Worm (Caenorhabditis elegans) whole organism, young adult: ENCODE measurements around the gene Y17G9A.4.
A peak's percentile ranks its signal among the peaks of the same experiment; 100 is the strongest.

Experiments
- B0261.1 ChIP-seq: sonication (generic microtip); optimal IDR thresholded peaks from 2 replicates; lab custom pipeline; 2016; ENCODE audit warnings: mild to moderate bottlenecking, missing genetic modification characterization, moderate library complexity, missing compliant biosample characterization
- B0336.3 ChIP-seq: fragments of 200-800 bp; sonication (Bioruptor generic); IDR thresholded peaks from 2 replicates; pipeline ENCODE4 v1.3.6; 2022; ENCODE audit warnings: missing genetic modification characterization, missing compliant biosample characterization
- C17E4.6 ChIP-seq: fragments of 200-800 bp; sonication (Bioruptor generic); IDR thresholded peaks from 2 replicates; pipeline ENCODE4 v1.3.6; 2022; ENCODE audit warnings: missing genetic modification reagents, missing genetic modification characterization, missing compliant biosample characterization
- D2030.7 ChIP-seq: fragments of 200-800 bp; sonication (Bioruptor generic); IDR thresholded peaks from 2 replicates; pipeline ENCODE4 v1.3.6; 2022; ENCODE audit warnings: missing genetic modification reagents, missing genetic modification characterization, missing compliant biosample characterization
- F23B12.7 ChIP-seq: sonication (generic microtip); optimal IDR thresholded peaks from 2 replicates; lab custom pipeline; 2017; ENCODE audit warnings: missing genetic modification characterization, mild to moderate bottlenecking, missing compliant biosample characterization, antibody characterized with exemption, moderate library complexity; ENCODE audit not compliant: insufficient read depth
- F33H1.4 ChIP-seq: fragments of 200-800 bp; sonication (Bioruptor generic); IDR thresholded peaks from 2 replicates; pipeline ENCODE4 v1.3.6; 2022; ENCODE audit warnings: missing genetic modification reagents, missing genetic modification characterization, missing compliant biosample characterization
- F37B4.10 ChIP-seq: fragments of 200-800 bp; sonication (Bioruptor generic); IDR thresholded peaks from 2 replicates; pipeline ENCODE4 v1.3.6; 2022; ENCODE audit warnings: missing genetic modification characterization, missing compliant biosample characterization
- F55B11.4 ChIP-seq: sonication (generic microtip); optimal IDR thresholded peaks from 2 replicates; lab custom pipeline; 2016; ENCODE audit warnings: missing compliant biosample characterization, missing genetic modification characterization, borderline replicate concordance; ENCODE audit not compliant: insufficient read depth
- K11D2.4 ChIP-seq: fragments of 200-800 bp; sonication (Bioruptor generic); IDR thresholded peaks from 2 replicates; pipeline ENCODE4 v1.3.6; 2022; ENCODE audit warnings: missing genetic modification reagents, missing genetic modification characterization, missing compliant biosample characterization
- T07F8.4 ChIP-seq: sonication (generic microtip); optimal IDR thresholded peaks from 2 replicates; lab custom pipeline; 2016; ENCODE audit warnings: mild to moderate bottlenecking, missing genetic modification characterization, moderate library complexity, missing compliant biosample characterization
- Y53F4B.3 ChIP-seq: fragments of 200-800 bp; sonication (Bioruptor generic); IDR thresholded peaks from 2 replicates; pipeline ENCODE4 v1.3.6; 2022; ENCODE audit warnings: missing genetic modification reagents, missing genetic modification characterization, missing compliant biosample characterization
- akir-1 ChIP-seq: fragments of 200-800 bp; sonication (Bioruptor generic); optimal IDR thresholded peaks from 2 replicates; lab custom pipeline; 2018; ENCODE audit warnings: mild to moderate bottlenecking, missing genetic modification characterization, moderate library complexity, missing compliant biosample characterization
- aptf-2 ChIP-seq: fragments of 200-800 bp; sonication (Bioruptor generic); conservative IDR thresholded peaks from 2 replicates; pipeline ENCODE4 v1.3.6; 2022; ENCODE audit warnings: missing genetic modification reagents, missing genetic modification characterization, missing compliant biosample characterization
- attf-6 ChIP-seq: fragments of 200-800 bp; sonication (Bioruptor generic); IDR thresholded peaks from 2 replicates; pipeline ENCODE4 v1.3.6; 2022; ENCODE audit warnings: missing genetic modification reagents, missing genetic modification characterization, missing compliant biosample characterization
- cebp-2 ChIP-seq: fragments of 200-800 bp; sonication (Bioruptor generic); IDR thresholded peaks from 2 replicates; pipeline ENCODE4 v1.3.6; 2022; ENCODE audit warnings: missing genetic modification characterization, missing compliant biosample characterization
- die-1 ChIP-seq: sonication (generic microtip); optimal IDR thresholded peaks from 2 replicates; lab custom pipeline; 2016; ENCODE audit warnings: missing genotype, mild to moderate bottlenecking, missing genetic modification characterization, missing compliant biosample characterization
- dox-1 ChIP-seq: fragments of 200-800 bp; sonication (Bioruptor generic); IDR thresholded peaks from 2 replicates; pipeline ENCODE4 v1.3.6; 2022; ENCODE audit warnings: missing genetic modification reagents, missing genetic modification characterization, missing compliant biosample characterization
- dpff-1 ChIP-seq: sonication (generic microtip); optimal IDR thresholded peaks from 2 replicates; lab custom pipeline; 2017; ENCODE audit warnings: mild to moderate bottlenecking, missing genetic modification characterization, missing compliant biosample characterization
- dpl-1 ChIP-seq: fragments of 150-350 bp; optimal IDR thresholded peaks from 2 replicates; lab custom pipeline; 2014; ENCODE audit warnings: missing biosample characterization, missing genetic modification reagents, missing genetic modification characterization
- ets-4 ChIP-seq: fragments of 200-800 bp; sonication (Bioruptor generic); optimal IDR thresholded peaks from 2 replicates; lab custom pipeline; 2018; ENCODE audit warnings: mild to moderate bottlenecking, missing genetic modification characterization, missing compliant biosample characterization
- him-1 ChIP-seq: sonication (generic microtip); optimal IDR thresholded peaks from 2 replicates; lab custom pipeline; 2016; ENCODE audit warnings: missing genotype, missing genetic modification reagents, missing genetic modification characterization, missing compliant biosample characterization
- hlh-12 ChIP-seq: sonication (generic microtip); optimal IDR thresholded peaks from 2 replicates; lab custom pipeline; 2016; ENCODE audit warnings: missing genetic modification characterization, missing compliant biosample characterization
- hlh-26 ChIP-seq: fragments of 200-800 bp; sonication (Bioruptor generic); conservative IDR thresholded peaks from 2 replicates; pipeline ENCODE4 v1.3.6; 2022; ENCODE audit warnings: missing genetic modification reagents, missing genetic modification characterization, missing compliant biosample characterization
- hmg-1.2 ChIP-seq: fragments of 200-800 bp; sonication (Bioruptor generic); IDR thresholded peaks from 2 replicates; pipeline ENCODE4 v1.3.6; 2022; ENCODE audit warnings: missing genetic modification reagents, missing genetic modification characterization, missing compliant biosample characterization
- hmg-20 ChIP-seq: fragments of 200-800 bp; sonication (Bioruptor generic); IDR thresholded peaks from 2 replicates; pipeline ENCODE4 v1.3.6; 2022; ENCODE audit warnings: missing genetic modification reagents, missing genetic modification characterization, missing compliant biosample characterization
- hsf-1 ChIP-seq: fragments of 200-800 bp; sonication (Bioruptor generic); IDR thresholded peaks from 2 replicates; pipeline ENCODE4 v1.3.6; 2022; ENCODE audit warnings: missing genetic modification reagents, missing genetic modification characterization, missing compliant biosample characterization
- lag-1 ChIP-seq: fragments of 200-800 bp; sonication (Bioruptor generic); IDR thresholded peaks from 2 replicates; pipeline ENCODE4 v1.3.6; 2022; ENCODE audit warnings: missing genetic modification reagents, missing genetic modification characterization, missing compliant biosample characterization
- lin-26 ChIP-seq: fragments of 200-800 bp; sonication (Bioruptor generic); IDR thresholded peaks from 2 replicates; pipeline ENCODE4 v1.3.6; 2022; ENCODE audit warnings: missing genetic modification reagents, missing genetic modification characterization, missing compliant biosample characterization
- lir-1 ChIP-seq: fragments of 200-800 bp; sonication (Bioruptor generic); conservative IDR thresholded peaks from 2 replicates; pipeline ENCODE4 v1.3.6; 2022; ENCODE audit warnings: missing genetic modification reagents, missing genetic modification characterization, missing compliant biosample characterization
- lsy-27 ChIP-seq: sonication (generic microtip); optimal IDR thresholded peaks from 2 replicates; lab custom pipeline; 2017; ENCODE audit warnings: missing genetic modification characterization, mild to moderate bottlenecking, missing compliant biosample characterization, antibody characterized with exemption, missing genotype, borderline replicate concordance; ENCODE audit not compliant: insufficient read depth
- madf-3 ChIP-seq: fragments of 200-800 bp; sonication (Bioruptor generic); IDR thresholded peaks from 2 replicates; pipeline ENCODE4 v1.3.6; 2022; ENCODE audit warnings: missing genetic modification reagents, missing genetic modification characterization, missing compliant biosample characterization
- madf-6 ChIP-seq: fragments of 200-800 bp; sonication (Bioruptor generic); IDR thresholded peaks from 2 replicates; pipeline ENCODE4 v1.3.6; 2022; ENCODE audit warnings: missing genetic modification reagents, missing genetic modification characterization, missing compliant biosample characterization
- nfya-1 ChIP-seq: sonication (generic microtip); optimal IDR thresholded peaks from 2 replicates; lab custom pipeline; 2017; ENCODE audit warnings: antibody characterized with exemption, missing compliant biosample characterization, missing genetic modification characterization, borderline replicate concordance; ENCODE audit not compliant: insufficient read depth
- nfya-2 ChIP-seq: fragments of 200-800 bp; sonication (Bioruptor generic); IDR thresholded peaks from 2 replicates; pipeline ENCODE4 v1.3.6; 2022; ENCODE audit warnings: missing genetic modification reagents, missing genetic modification characterization, missing compliant biosample characterization
- nfyb-1 ChIP-seq: fragments of 200-800 bp; sonication (Bioruptor generic); IDR thresholded peaks from 2 replicates; pipeline ENCODE4 v1.3.6; 2022; ENCODE audit warnings: missing genetic modification reagents, missing genetic modification characterization, missing compliant biosample characterization
- rpc-1 ChIP-seq, 2 experiments: fragments of 150-350 bp in 1 of 2; sonication (generic microtip) in 1 of 2; optimal IDR thresholded peaks; 2 replicates each; lab custom pipeline; 2014 to 2018; ENCODE audit warnings: missing biosample characterization in 1 of 2, missing genetic modification characterization in 1 of 2, missing genetic modification reagents in 1 of 2, missing genotype in 1 of 2
- snpc-1.1 ChIP-seq: sonication (generic microtip); optimal IDR thresholded peaks from 2 replicates; lab custom pipeline; 2017; ENCODE audit warnings: missing genetic modification characterization, mild to moderate bottlenecking, missing compliant biosample characterization, antibody characterized with exemption, moderate library complexity, missing genotype, missing genetic modification reagents; ENCODE audit not compliant: insufficient read depth
- snpc-3.4 ChIP-seq: sonication (generic microtip); optimal IDR thresholded peaks from 2 replicates; lab custom pipeline; 2017; ENCODE audit warnings: missing genetic modification characterization, mild to moderate bottlenecking, missing compliant biosample characterization, antibody characterized with exemption, moderate library complexity, missing genotype, missing genetic modification reagents
- snpc-4 ChIP-seq, 5 experiments: fragments of 150-350 bp in 1 of 5; sonication (generic microtip) in 4 of 5; optimal IDR thresholded peaks; 2 replicates each; lab custom pipeline; 2014 to 2018; ENCODE audit warnings: missing genetic modification characterization in 5 of 5, missing biosample characterization in 3 of 5, antibody characterized with exemption in 2 of 5, mild to moderate bottlenecking in 2 of 5, missing compliant biosample characterization in 2 of 5, missing genotype in 2 of 5, moderate library complexity in 2 of 5, missing genetic modification reagents in 1 of 5
- tbp1 ChIP-seq: fragments of 200-800 bp; sonication (Bioruptor generic); optimal IDR thresholded peaks from 2 replicates; lab custom pipeline; 2018; ENCODE audit warnings: mild to moderate bottlenecking, missing genetic modification characterization, missing compliant biosample characterization
- zfh-2 ChIP-seq: fragments of 200-800 bp; sonication (Bioruptor generic); conservative IDR thresholded peaks from 2 replicates; pipeline ENCODE4 v1.3.6; 2022; ENCODE audit warnings: missing genetic modification reagents, missing genetic modification characterization, missing compliant biosample characterization
- zim-3 ChIP-seq: sonication (generic microtip); optimal IDR thresholded peaks from 2 replicates; lab custom pipeline; 2017; ENCODE audit warnings: mild to moderate bottlenecking, missing genetic modification characterization, moderate library complexity, missing compliant biosample characterization
- ztf-18 ChIP-seq: sonication (generic microtip); optimal IDR thresholded peaks from 2 replicates; lab custom pipeline; 2016; ENCODE audit warnings: missing genotype, mild to moderate bottlenecking, missing genetic modification characterization, missing compliant biosample characterization
- ztf-25 ChIP-seq: fragments of 200-800 bp; sonication (Bioruptor generic); IDR thresholded peaks from 2 replicates; pipeline ENCODE4 v1.3.6; 2022; ENCODE audit warnings: missing genetic modification reagents, missing genetic modification characterization, missing compliant biosample characterization
- ztf-6 ChIP-seq: fragments of 200-800 bp; sonication (Bioruptor generic); IDR thresholded peaks from 2 replicates; pipeline ENCODE4 v1.3.6; 2022; ENCODE audit warnings: missing genetic modification reagents, missing genetic modification characterization, missing compliant biosample characterization

The Y17G9A.4 gene

DNA sequence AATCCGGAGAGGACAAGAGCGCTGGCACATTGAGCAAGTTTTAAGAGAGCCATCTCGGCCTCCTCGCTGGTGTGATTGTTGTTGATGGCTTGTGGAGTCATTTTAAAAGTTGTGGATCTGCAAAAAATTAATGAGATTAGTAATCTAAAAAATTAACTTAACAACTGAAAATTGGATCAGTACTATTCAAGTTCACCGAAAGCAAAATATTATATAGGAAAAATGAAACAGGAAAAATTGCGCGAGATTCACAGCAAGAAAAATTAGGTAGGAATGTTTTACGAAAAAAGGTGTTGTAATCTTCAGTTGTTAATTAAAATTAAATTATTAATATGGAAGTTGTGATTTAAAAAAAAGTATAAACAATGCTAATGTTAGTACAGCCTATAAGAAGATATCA, 25.9 kb upstream of the Y17G9A.4 start, which contains the start of gene T08B6.1:
TSS of gene T08B6.1 (minus strand) at position 101 of the 400 bp plus-strand sequence.
- TF ChIP-seq B0336.3 (GFP tag; lab: Robert Waterston, UW) (no peak), K11D2.4 (GFP tag; lab: Robert Waterston, UW) (no peak), madf-3 (no peak), hlh-12 (tag; lab: Kevin White, UChicago) (no peak), nfya-2 (no peak), madf-6 (GFP tag; lab: Robert Waterston, UW) (no peak), dox-1 (GFP tag; lab: Robert Waterston, UW) (no peak), zfh-2 (no peak), nfyb-1 (no peak), snpc-4 (GFP tag; optimal IDR thresholded peaks at IDR 0.05; lab: Kevin White, UChicago) (no peak), snpc-4 (tag; optimal IDR thresholded peaks at IDR 0.05; lab: Kevin White, UChicago) (no peak), dpff-1 (tag; lab: Kevin White, UChicago) (no peak), ets-4 (GFP tag; lab: Kevin White, UChicago) (no peak)
- TF ChIP-seq, all 124 proteins: peak for 0

DNA sequence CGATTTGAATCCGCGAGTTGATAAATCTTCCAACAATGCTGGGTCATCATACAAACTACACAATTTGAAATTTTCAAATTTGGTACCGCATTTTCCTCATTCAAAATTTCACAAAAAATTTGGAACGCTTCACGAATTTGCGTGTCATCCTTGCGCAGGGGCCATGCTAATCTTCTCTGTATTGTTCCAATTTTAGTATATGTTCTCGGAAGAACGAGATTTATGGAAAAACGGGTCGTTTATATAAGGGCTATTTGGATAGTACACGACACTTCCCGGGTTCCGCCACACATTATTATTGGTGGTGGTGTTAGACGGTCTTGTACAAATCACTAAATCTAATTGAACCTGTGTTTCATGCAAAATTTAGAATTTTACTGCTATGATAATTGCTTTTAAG, 24.1 kb upstream of the Y17G9A.4 start:
- no peak for TF ChIP-seq akir-1 (GFP tag; lab: Kevin White, UChicago)
- peak; percentile 80 for TF ChIP-seq tbp1 (GFP tag; lab: Kevin White, UChicago)
- peak; percentile 52 for TF ChIP-seq snpc-3.4
- peak; percentile 62 for TF ChIP-seq rpc-1 (optimal IDR thresholded peaks at IDR 0.05; lab: Kevin White, UChicago)
- peak; percentile 82 for TF ChIP-seq rpc-1 (tag; optimal IDR thresholded peaks at IDR 0.05; lab: Kevin White, UChicago)
- TF ChIP-seq T07F8.4 (tag; lab: Kevin White, UChicago), result no peak
- TF ChIP-seq die-1 (tag; lab: Kevin White, UChicago), result peak; percentile 58
- no peak for TF ChIP-seq lag-1
- TF ChIP-seq K11D2.4 (GFP tag; lab: Robert Waterston, UW), result no peak
- TF ChIP-seq B0261.1 (tag; lab: Kevin White, UChicago), result peak; percentile 53
- TF ChIP-seq snpc-4 (GFP tag; optimal IDR thresholded peaks at IDR 0.05; lab: Kevin White, UChicago), result peak; percentile 80
- TF ChIP-seq snpc-4 (tag; optimal IDR thresholded peaks at IDR 0.05; lab: Kevin White, UChicago), result peak; percentile 83 to 95 (median 90)
- peak; percentile 44; the same call in 1 of the 2 replicates for TF ChIP-seq C17E4.6 (GFP tag; lab: Robert Waterston, UW)
- TF ChIP-seq hmg-1.2 (GFP tag; lab: Robert Waterston, UW), result no peak
- TF ChIP-seq aptf-2 (GFP tag; lab: Robert Waterston, UW), result no peak
- no peak for TF ChIP-seq hmg-20
- TF ChIP-seq Y53F4B.3 (GFP tag; lab: Robert Waterston, UW), result no peak
- peak; percentile 83 for TF ChIP-seq attf-6 (GFP tag; lab: Robert Waterston, UW)
- TF ChIP-seq F37B4.10 (GFP tag; lab: Robert Waterston, UW), result no peak
- TF ChIP-seq zim-3 (tag; lab: Kevin White, UChicago), result no peak
- no peak for TF ChIP-seq F33H1.4 (GFP tag; lab: Robert Waterston, UW)
- TF ChIP-seq dpl-1 (GFP tag; lab: Kevin White, UChicago), result no peak
- no peak for TF ChIP-seq hsf-1 (GFP tag; lab: Robert Waterston, UW)
- TF ChIP-seq lsy-27, result no peak
- TF ChIP-seq F23B12.7 (tag; lab: Kevin White, UChicago), result no peak
- 0 out of 2 replicates have a peak, but pooled peaks have one; percentile 50 for TF ChIP-seq ztf-25
- peak; percentile 88 for TF ChIP-seq snpc-1.1 (tag; lab: Kevin White, UChicago)
- no peak for TF ChIP-seq lir-1 (GFP tag; lab: Robert Waterston, UW)
- TF ChIP-seq nfya-1, result no peak
- peak; percentile 49; the same call in 1 of the 2 replicates for TF ChIP-seq lin-26 (GFP tag; lab: Robert Waterston, UW)
- TF ChIP-seq F55B11.4 (tag; lab: Kevin White, UChicago), result no peak
- TF ChIP-seq zfh-2, result no peak
- no peak for TF ChIP-seq hlh-26 (GFP tag; lab: Robert Waterston, UW)
- TF ChIP-seq D2030.7 (GFP tag; lab: Robert Waterston, UW), result peak; percentile 39; the same call in 1 of the 2 replicates
- peak; percentile 23 for TF ChIP-seq ztf-18 (tag; lab: Kevin White, UChicago)
- TF ChIP-seq cebp-2 (GFP tag; lab: Robert Waterston, UW), result no peak
- TF ChIP-seq ztf-6 (GFP tag; lab: Robert Waterston, UW), result no peak
- TF ChIP-seq him-1 (tag; lab: Kevin White, UChicago), result peak; percentile 35
